Fruit fly (Drosophila melanogaster) whole organism, embryonic: ENCODE results near the gene Dic1.

Experiments
- Atf-2 ChIP-seq: fragments of 200-800 bp; sonication (Bioruptor generic); optimal IDR thresholded peaks from 2 replicates; lab custom pipeline; 2016; ENCODE audit warnings: missing biosample characterization, missing genetic modification characterization
- Atf3 ChIP-seq: fragments of 200-800 bp; sonication (Bioruptor generic); optimal IDR thresholded peaks from 3 replicates; lab custom pipeline; 2016; ENCODE audit warnings: missing biosample characterization, missing genetic modification characterization
- B-H2 ChIP-seq: fragments of 200-800 bp; sonication (Bioruptor generic); optimal IDR thresholded peaks from 2 replicates; lab custom pipeline; 2018; ENCODE audit warnings: missing biosample characterization, mild to moderate bottlenecking, missing genetic modification characterization
- BtbVII ChIP-seq: fragments of 200-800 bp; sonication (Bioruptor generic); optimal IDR thresholded peaks from 3 replicates; lab custom pipeline; 2017; ENCODE audit warnings: missing biosample characterization, mild to moderate bottlenecking, missing genetic modification characterization
- CG10267 ChIP-seq: fragments of 200-800 bp; sonication (Bioruptor generic); optimal IDR thresholded peaks from 2 replicates; lab custom pipeline; 2018; ENCODE audit warnings: missing biosample characterization, mild to moderate bottlenecking, missing genetic modification characterization, moderate library complexity
- CG10543 ChIP-seq: fragments of 200-800 bp; sonication (Bioruptor generic); optimal IDR thresholded peaks from 3 replicates; lab custom pipeline; 2017; ENCODE audit warnings: missing biosample characterization, mild to moderate bottlenecking, missing genetic modification characterization, moderate library complexity
- CG14441 ChIP-seq: fragments of 200-800 bp; sonication (Bioruptor generic); IDR thresholded peaks from 2 replicates; pipeline ENCODE4 v1.3.6; 2022; ENCODE audit warnings: missing biosample characterization, missing genetic modification characterization
- CG15479 ChIP-seq: fragments of 200-800 bp; sonication (Bioruptor generic); optimal IDR thresholded peaks from 3 replicates; lab custom pipeline; 2019; ENCODE audit warnings: missing biosample characterization, mild to moderate bottlenecking, missing genetic modification characterization, moderate library complexity
- CG17829 ChIP-seq: fragments of 200-800 bp; optimal IDR thresholded peaks from 2 replicates; lab custom pipeline; 2019; ENCODE audit warnings: missing biosample characterization, mild to moderate bottlenecking, missing genetic modification characterization, moderate library complexity
- CG2202 ChIP-seq: fragments of 200-800 bp; sonication (Bioruptor generic); optimal IDR thresholded peaks from 2 replicates; lab custom pipeline; 2018; ENCODE audit warnings: missing biosample characterization, mild to moderate bottlenecking, missing genetic modification characterization
- CG2889 ChIP-seq: fragments of 200-800 bp; sonication (Bioruptor generic); IDR thresholded peaks from 3 replicates; pipeline ENCODE4 v1.3.6; 2022; ENCODE audit warnings: missing biosample characterization, missing genetic modification characterization
- CG34422 ChIP-seq: fragments of 200-800 bp; sonication (Bioruptor generic); IDR thresholded peaks from 3 replicates; pipeline ENCODE4 v1.3.6; 2022; ENCODE audit warnings: missing biosample characterization, missing genetic modification characterization
- CG6654 ChIP-seq: fragments of 200-800 bp; sonication (Bioruptor generic); optimal IDR thresholded peaks from 2 replicates; lab custom pipeline; 2017; ENCODE audit warnings: missing biosample characterization, mild to moderate bottlenecking, missing genetic modification characterization
- CG7745 ChIP-seq: fragments of 200-800 bp; sonication (Bioruptor generic); optimal IDR thresholded peaks from 2 replicates; lab custom pipeline; 2018; ENCODE audit warnings: missing biosample characterization, mild to moderate bottlenecking, missing genetic modification characterization, moderate library complexity
- CG8944 ChIP-seq: fragments of 200-800 bp; sonication (Bioruptor generic); optimal IDR thresholded peaks from 3 replicates; lab custom pipeline; 2016; ENCODE audit warnings: missing biosample characterization, missing genetic modification characterization
- CG9727 ChIP-seq: fragments of 200-800 bp; sonication (Bioruptor generic); optimal IDR thresholded peaks from 3 replicates; lab custom pipeline; 2017; ENCODE audit warnings: missing biosample characterization, mild to moderate bottlenecking, missing genetic modification characterization
- CkIIα-i1 ChIP-seq: fragments of 200-800 bp; sonication (Bioruptor generic); IDR thresholded peaks from 2 replicates; pipeline ENCODE4 v1.3.6; 2022; ENCODE audit warnings: missing biosample characterization, missing genetic modification characterization
- CoRest ChIP-seq: fragments of 200-800 bp; sonication (Bioruptor generic); optimal IDR thresholded peaks from 3 replicates; lab custom pipeline; 2018; ENCODE audit warnings: missing biosample characterization, mild to moderate bottlenecking, missing genetic modification characterization, moderate library complexity
- Dek ChIP-seq: fragments of 200-800 bp; sonication (Bioruptor generic); optimal IDR thresholded peaks from 3 replicates; lab custom pipeline; 2019; ENCODE audit warnings: missing biosample characterization, mild to moderate bottlenecking, missing genetic modification characterization, moderate library complexity
- Dref ChIP-seq: fragments of 200-800 bp; sonication (Bioruptor generic); IDR thresholded peaks from 2 replicates; pipeline ENCODE4 v1.3.6; 2022; ENCODE audit warnings: missing biosample characterization, missing genetic modification characterization
- Drgx ChIP-seq: fragments of 200-800 bp; sonication (Bioruptor generic); IDR thresholded peaks from 2 replicates; pipeline ENCODE4 v1.3.6; 2022; ENCODE audit warnings: missing biosample characterization, missing genetic modification characterization
- Ets65A ChIP-seq: fragments of 200-800 bp; sonication (Bioruptor generic); peaks from one replicate; lab custom pipeline; 2016; ENCODE audit warnings: missing biosample characterization, missing genetic modification characterization
- Ets97D ChIP-seq: fragments of 200-800 bp; sonication (Bioruptor generic); optimal IDR thresholded peaks from 3 replicates; lab custom pipeline; 2016; ENCODE audit warnings: missing biosample characterization, missing genetic modification characterization
- Fer3 ChIP-seq: fragments of 200-800 bp; sonication (Bioruptor generic); optimal IDR thresholded peaks from 2 replicates; lab custom pipeline; 2018; ENCODE audit warnings: missing biosample characterization, mild to moderate bottlenecking, missing genetic modification characterization, moderate library complexity
- NC2α ChIP-seq: fragments of 200-800 bp; sonication (Bioruptor generic); optimal IDR thresholded peaks from 2 replicates; lab custom pipeline; 2016; ENCODE audit warnings: missing biosample characterization, missing genetic modification characterization
- Oli ChIP-seq: fragments of 200-800 bp; sonication (Bioruptor generic); optimal IDR thresholded peaks from 2 replicates; lab custom pipeline; 2018; ENCODE audit warnings: missing biosample characterization, mild to moderate bottlenecking, missing genetic modification characterization, moderate library complexity
- Optix ChIP-seq: fragments of 200-800 bp; sonication (Bioruptor generic); IDR thresholded peaks from 3 replicates; pipeline ENCODE4 v1.3.6; 2022; ENCODE audit warnings: missing biosample characterization, missing genetic modification characterization
- Stat92E ChIP-seq, 3 experiments: fragments of >200 bp in 2 of 3; fragments of 200-800 bp in 1 of 3; sonication (Bioruptor generic) in 1 of 3; optimal IDR thresholded peaks; 2 replicates each; lab custom pipeline; 2017 to 2019; ENCODE audit warnings: missing biosample characterization in 3 of 3, missing genetic modification characterization in 3 of 3, mild to moderate bottlenecking in 1 of 3, moderate library complexity in 1 of 3
- Xbp1 ChIP-seq: fragments of 200-800 bp; sonication (Bioruptor generic); optimal IDR thresholded peaks from 3 replicates; lab custom pipeline; 2016; ENCODE audit warnings: missing biosample characterization, mild to moderate bottlenecking, missing genetic modification characterization
- ab ChIP-seq: fragments of 200-800 bp; sonication (Bioruptor generic); optimal IDR thresholded peaks from 2 replicates; lab custom pipeline; 2016; ENCODE audit warnings: missing biosample characterization, missing genetic modification characterization
- abd-A ChIP-seq: fragments of 200-800 bp; sonication (Bioruptor generic); optimal IDR thresholded peaks from 3 replicates; lab custom pipeline; 2019; ENCODE audit warnings: missing biosample characterization, mild to moderate bottlenecking, missing genetic modification characterization, moderate library complexity
- croc ChIP-seq: fragments of 200-800 bp; sonication (Bioruptor generic); conservative IDR thresholded peaks from 3 replicates; pipeline ENCODE4 v1.3.6; 2022; ENCODE audit warnings: missing biosample characterization, missing genetic modification characterization
- dpn ChIP-seq, 2 experiments: fragments of 200-800 bp; sonication (Bioruptor generic); optimal IDR thresholded peaks; 3 replicates each; lab custom pipeline; 2016; ENCODE audit warnings: missing biosample characterization in 2 of 2, missing genetic modification characterization in 2 of 2
- eyg ChIP-seq: fragments of 200-800 bp; sonication (Bioruptor generic); optimal IDR thresholded peaks from 3 replicates; lab custom pipeline; 2016; ENCODE audit warnings: missing biosample characterization, missing genetic modification characterization
- fd64A ChIP-seq: fragments of 200-800 bp; sonication (Bioruptor generic); optimal IDR thresholded peaks from 3 replicates; lab custom pipeline; 2018; ENCODE audit warnings: missing biosample characterization, mild to moderate bottlenecking, missing genetic modification characterization
- fd96Cb ChIP-seq: fragments of 200-800 bp; sonication (Bioruptor generic); optimal IDR thresholded peaks from 2 replicates; lab custom pipeline; 2018; ENCODE audit warnings: missing biosample characterization, mild to moderate bottlenecking, missing genetic modification characterization, moderate library complexity
- gce ChIP-seq: fragments of 200-800 bp; sonication (Bioruptor generic); IDR thresholded peaks from 3 replicates; pipeline ENCODE4 v1.3.6; 2022; ENCODE audit warnings: missing biosample characterization, missing genetic modification characterization
- hth ChIP-seq: fragments of >200 bp; optimal IDR thresholded peaks from 2 replicates; lab custom pipeline; 2017; ENCODE audit warnings: inconsistent platforms
- lbe ChIP-seq: fragments of 200-800 bp; sonication (Bioruptor generic); optimal IDR thresholded peaks from 2 replicates; lab custom pipeline; 2016; ENCODE audit warnings: missing biosample characterization, mild to moderate bottlenecking, missing genetic modification characterization
- sqz ChIP-seq: fragments of 200-800 bp; sonication (Bioruptor generic); optimal IDR thresholded peaks from 3 replicates; lab custom pipeline; 2018; ENCODE audit warnings: missing biosample characterization, mild to moderate bottlenecking, missing genetic modification characterization
- stc ChIP-seq: fragments of 200-800 bp; sonication (Bioruptor generic); IDR thresholded peaks from 2 replicates; pipeline ENCODE4 v1.3.6; 2022; ENCODE audit warnings: missing biosample characterization, missing genetic modification characterization
- tup ChIP-seq: fragments of 200-800 bp; sonication (Bioruptor generic); optimal IDR thresholded peaks from 2 replicates; lab custom pipeline; 2016; ENCODE audit warnings: missing biosample characterization, mild to moderate bottlenecking, missing genetic modification characterization, moderate library complexity
- usp ChIP-seq: fragments of >200 bp; optimal IDR thresholded peaks from 2 replicates; lab custom pipeline; 2017; ENCODE audit warnings: missing biosample characterization, missing genetic modification characterization
- wor ChIP-seq: fragments of 200-800 bp; sonication (Bioruptor generic); IDR thresholded peaks from 2 replicates; pipeline ENCODE4 v1.3.6; 2022; ENCODE audit warnings: missing biosample characterization, missing genetic modification characterization

The Dic1 gene

dm6 chr3R:13395133-13395532 is 30.4 kb downstream of the Dic1 start, which contains the start of gene CCHa2 (continued):
- no peak for TF ChIP-seq CG15479 (GFP tag; lab: Kevin White, UChicago)
- TF ChIP-seq hth (lab: Kevin White, UChicago), result no peak
- TF ChIP-seq sqz (GFP tag; lab: Kevin White, UChicago), result no peak
- no peak for TF ChIP-seq CG10267 (tag; lab: Kevin White, UChicago)

dm6 chr3R:13397040-13397439 is 32.3 kb downstream of the Dic1 start, which contains the start of gene CG14374:
CG14374 (minus strand) TSS chr3R:13397140.
- TF ChIP-seq Ets65A (GFP tag; lab: Kevin White, UChicago) (peak; percentile 81), Atf3 (no peak)

dm6 chr3R:13397535-13397934 is 32.8 kb downstream of the Dic1 start, which contains the start of gene CG14377:
CG14377 (plus strand) TSS chr3R:13397835.
- TF ChIP-seq Dref, result 0 out of 2 replicates have a peak, but pooled peaks have one; percentile 19
- TF ChIP-seq Drgx (GFP tag; lab: Robert Waterston, UW), result no peak
- no peak for TF ChIP-seq croc

dm6 chr3R:13400902-13401721 is 36.4 kb downstream of the Dic1 start:
- TF ChIP-seq B-H2 (peak; percentile 19), Oli (tag; lab: Kevin White, UChicago) (peak; percentile 96), Atf-2 (GFP tag; lab: Kevin White, UChicago) (peak; percentile 91), Stat92E (GFP tag; optimal IDR thresholded peaks at IDR 0.05; lab: Kevin White, UChicago) (peak in 1 of 3 experiments; percentile 45), CoRest (tag; lab: Kevin White, UChicago) (peak; percentile 96), CG2889 (GFP tag; lab: Robert Waterston, UW) (peak; percentile 40; the same call in 1 of the 3 replicates), wor (peak; percentile 83), Xbp1 (GFP tag; lab: Kevin White, UChicago) (peak; percentile 90), CG2202 (tag; lab: Kevin White, UChicago) (peak; percentile 89), CG8944 (GFP tag; lab: Kevin White, UChicago) (peak; percentile 86), CG6654 (GFP tag; lab: Kevin White, UChicago) (peak; percentile 70), Optix (no peak), CG9727 (GFP tag; lab: Kevin White, UChicago) (peak; percentile 91), CG34422 (peak; percentile 85), usp (no peak), CkIIα-i1 (GFP tag; lab: Robert Waterston, UW) (0 out of 2 replicates have a peak, but pooled peaks have one; percentile 21), ab (GFP tag; lab: Kevin White, UChicago) (peak; percentile 52), eyg (GFP tag; lab: Kevin White, UChicago) (peak; percentile 76), CG14441 (GFP tag; lab: Robert Waterston, UW) (peak; percentile 84), CG7745 (tag; lab: Kevin White, UChicago) (no peak), lbe (peak; percentile 69), abd-A (tag; lab: Kevin White, UChicago) (no peak), fd96Cb (tag; lab: Kevin White, UChicago) (peak; percentile 88), gce (GFP tag; lab: Robert Waterston, UW) (peak; percentile 81; the same call in 2 of the 3 replicates), dpn (GFP tag; optimal IDR thresholded peaks at IDR 0.05; lab: Kevin White, UChicago) (peak; percentile 90 to 92), Ets97D (GFP tag; lab: Kevin White, UChicago) (peak; percentile 50), BtbVII (GFP tag; lab: Kevin White, UChicago) (peak; percentile 75), Dek (peak; percentile 88), CG17829 (tag; lab: Kevin White, UChicago) (peak; percentile 93), tup (GFP tag; lab: Kevin White, UChicago) (peak; percentile 54), stc (GFP tag; lab: Robert Waterston, UW) (peak; percentile 86; the same call in 1 of the 2 replicates), Fer3 (tag; lab: Kevin White, UChicago) (peak; percentile 66), NC2α (peak; percentile 80), CG10543 (GFP tag; lab: Kevin White, UChicago) (peak; percentile 53), fd64A (GFP tag; lab: Kevin White, UChicago) (peak; percentile 60)
